Fruit fly (Drosophila melanogaster): ENCODE results near the gene Arts.
A peak's percentile ranks its signal among the peaks of the same experiment; 100 is the strongest.

Arts gene

DNA sequence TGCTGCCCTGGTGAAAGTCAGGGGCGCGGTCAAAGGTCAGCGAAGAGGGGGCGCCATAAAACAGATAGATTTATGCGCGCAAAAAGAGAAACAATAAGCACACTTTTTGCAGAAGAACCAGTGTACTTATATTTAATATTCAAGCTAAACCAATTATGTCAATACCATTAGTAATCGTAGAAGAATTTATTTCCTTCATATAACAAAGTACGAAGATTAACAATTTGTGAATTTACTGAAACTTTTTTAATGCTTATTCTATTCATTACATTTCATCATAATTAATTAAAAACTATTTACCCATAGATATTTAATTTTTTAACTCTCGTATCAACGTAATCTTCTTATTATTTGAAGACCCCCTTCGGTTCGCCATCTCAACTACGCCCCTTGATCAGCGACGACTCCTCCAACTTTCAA is 39.4 kb downstream of the Arts start (continued):
- no peak for TF ChIP-seq Sry-δ (GFP tag; optimal IDR thresholded peaks at IDR 0.05)
- TF ChIP-seq bcd (GFP tag; optimal IDR thresholded peaks at IDR 0.05), result peak; percentile 65
- TF ChIP-seq bowl (GFP tag; IDR thresholded peaks at IDR 0.05), result no peak
- TF ChIP-seq YL-1 (GFP tag; optimal IDR thresholded peaks at IDR 0.05), result no peak
- no peak for TF ChIP-seq NK7.1 (GFP tag; optimal IDR thresholded peaks at IDR 0.05)
- TF ChIP-seq nerfin-2 (GFP tag; IDR thresholded peaks at IDR 0.05; ENCODE audit: partially characterized antibody), result no peak
- no peak for TF ChIP-seq h (optimal IDR thresholded peaks at IDR 0.05)
- peak; percentile 42 for TF ChIP-seq Chrac-16 (GFP tag; optimal IDR thresholded peaks at IDR 0.05)
- TF ChIP-seq her (GFP tag; optimal IDR thresholded peaks at IDR 0.05), result no peak
- TF ChIP-seq zfh2 (GFP tag; optimal IDR thresholded peaks at IDR 0.05), result no peak
- peak; percentile 53 for TF ChIP-seq odd (GFP tag; optimal IDR thresholded peaks at IDR 0.05)
- no peak for TF ChIP-seq Fer2 (tag; optimal IDR thresholded peaks at IDR 0.05)
- TF ChIP-seq CG11696 (GFP tag; IDR thresholded peaks at IDR 0.05), result no peak
- TF ChIP-seq klu (GFP tag; IDR thresholded peaks at IDR 0.05), result no peak
- peak; percentile 74 for TF ChIP-seq tin (GFP tag; optimal IDR thresholded peaks at IDR 0.05)
- no peak for TF ChIP-seq mam (GFP tag; optimal IDR thresholded peaks at IDR 0.05)
- no peak for TF ChIP-seq disco-r (GFP tag; optimal IDR thresholded peaks at IDR 0.05)
- peak; percentile 73 for TF ChIP-seq CG14710 (tag; optimal IDR thresholded peaks at IDR 0.05)
- TF ChIP-seq CG5953 (GFP tag; IDR thresholded peaks at IDR 0.05), result no peak
- TF ChIP-seq gsb-n (tag; optimal IDR thresholded peaks at IDR 0.05), result peak; percentile 47
- no peak for TF ChIP-seq CG12155 (GFP tag; optimal IDR thresholded peaks at IDR 0.05)
- TF ChIP-seq CG14965 (GFP tag; optimal IDR thresholded peaks at IDR 0.05; ENCODE audit: borderline replicate concordance), result no peak
- TF ChIP-seq hth (optimal IDR thresholded peaks at IDR 0.05), result no peak
- no peak for TF ChIP-seq CG17912 (GFP tag; optimal IDR thresholded peaks at IDR 0.05)
- no peak for TF ChIP-seq tx (GFP tag; optimal IDR thresholded peaks at IDR 0.05)
- no peak for TF ChIP-seq lov (optimal IDR thresholded peaks at IDR 0.05)
- TF ChIP-seq lov (GFP tag; IDR thresholded peaks at IDR 0.05), result no peak
- TF ChIP-seq CG11723 (GFP tag; optimal IDR thresholded peaks at IDR 0.05), result peak; percentile 36
- TF ChIP-seq ems (GFP tag; optimal IDR thresholded peaks at IDR 0.05), result no peak
- TF ChIP-seq CG7963 (GFP tag; IDR thresholded peaks at IDR 0.05; ENCODE audit: partially characterized antibody), result no peak
- no peak for TF ChIP-seq Hand (GFP tag; optimal IDR thresholded peaks at IDR 0.05)
- TF ChIP-seq CG3726 (GFP tag; IDR thresholded peaks at IDR 0.05), result no peak
- TF ChIP-seq CG6654 (GFP tag; optimal IDR thresholded peaks at IDR 0.05), result peak; percentile 62
- no peak for TF ChIP-seq CG14014 (GFP tag; IDR thresholded peaks at IDR 0.05)
- TF ChIP-seq CG4328 (GFP tag; optimal IDR thresholded peaks at IDR 0.05), result peak; percentile 39
- no peak for TF ChIP-seq pb (GFP tag; optimal IDR thresholded peaks at IDR 0.05)
- TF ChIP-seq Ravus (GFP tag; IDR thresholded peaks at IDR 0.05), result no peak
- no peak for TF ChIP-seq p53 (GFP tag; optimal IDR thresholded peaks at IDR 0.05)
- TF ChIP-seq Camta (GFP tag; optimal IDR thresholded peaks at IDR 0.05), result no peak
- no peak for TF ChIP-seq dm (GFP tag; optimal IDR thresholded peaks at IDR 0.05)
- TF ChIP-seq CG7786 (GFP tag; optimal IDR thresholded peaks at IDR 0.05), result no peak
- peak; percentile 86 for TF ChIP-seq CG10979 (tag; optimal IDR thresholded peaks at IDR 0.05)
- TF ChIP-seq Dbx (GFP tag; IDR thresholded peaks at IDR 0.05), result no peak
- peak; percentile 63 for TF ChIP-seq CG2875 (GFP tag; optimal IDR thresholded peaks at IDR 0.05)
- no peak for TF ChIP-seq CG4730 (GFP tag; IDR thresholded peaks at IDR 0.05)
- no peak for TF ChIP-seq MTF-1 (GFP tag; optimal IDR thresholded peaks at IDR 0.05; ENCODE audit: borderline replicate concordance)
- TF ChIP-seq jumu (GFP tag; optimal IDR thresholded peaks at IDR 0.05), result no peak
- TF ChIP-seq Spps (tag; optimal IDR thresholded peaks at IDR 0.05), result peak; percentile 22
- no peak for TF ChIP-seq crp (GFP tag; optimal IDR thresholded peaks at IDR 0.05)
- TF ChIP-seq wdn (GFP tag; IDR thresholded peaks at IDR 0.05), result no peak
- no peak for TF ChIP-seq CG4360 (GFP tag; IDR thresholded peaks at IDR 0.05)
- no peak for TF ChIP-seq ac (GFP tag; optimal IDR thresholded peaks at IDR 0.05)
- peak; percentile 49 for TF ChIP-seq CG5245 (GFP tag; optimal IDR thresholded peaks at IDR 0.05)

All from whole organism, embryonic.